Worm (Caenorhabditis elegans): Measurements from ENCODE around the gene M03B6.3.

The M03B6.3 gene

ce11 chrX:13840336-13840735 is 23.8 kb downstream of the M03B6.3 start:
- TF ChIP-seq sox-4 (tag; optimal IDR thresholded peaks at IDR 0.05) (no peak), nhr-237 (tag; optimal IDR thresholded peaks at IDR 0.05) (no peak), efl-3 (GFP tag; optimal IDR thresholded peaks at IDR 0.05) (no peak), ets-5 (GFP tag; IDR thresholded peaks at IDR 0.05) (no peak), tbx-2 (tag; optimal IDR thresholded peaks at IDR 0.05) (no peak), lin-35 (GFP tag; optimal IDR thresholded peaks at IDR 0.05) (no peak), ceh-63 (GFP tag; optimal IDR thresholded peaks at IDR 0.05) (no peak), mef-2 (tag; optimal IDR thresholded peaks at IDR 0.05) (no peak), nhr-20 (tag; optimal IDR thresholded peaks at IDR 0.05) (no peak), unc-98 (GFP tag; IDR thresholded peaks at IDR 0.05) (no peak), unc-130 (tag; optimal IDR thresholded peaks at IDR 0.05) (no peak), mab-9 (GFP tag; IDR thresholded peaks at IDR 0.05) (no peak), tlp-1 (tag; optimal IDR thresholded peaks at IDR 0.05) (no peak), ceh-88 (GFP tag; IDR thresholded peaks at IDR 0.05) (no peak), ztf-11 (tag; optimal IDR thresholded peaks at IDR 0.05) (no peak), nhr-47 (tag; optimal IDR thresholded peaks at IDR 0.05) (no peak), snu-23 (GFP tag; optimal IDR thresholded peaks at IDR 0.05) (no peak)

ce11 chrX:13838019-13838418 is 26.1 kb downstream of the M03B6.3 start:
- TF ChIP-seq nhr-85 (tag) (no peak), fkh-8 (tag; optimal IDR thresholded peaks at IDR 0.05) (peak; percentile 65), unc-98 (GFP tag; IDR thresholded peaks at IDR 0.05) (no peak), nhr-47 (tag; optimal IDR thresholded peaks at IDR 0.05) (no peak), skn-1 (tag; optimal IDR thresholded peaks at IDR 0.05) (no peak), hlh-4 (tag; optimal IDR thresholded peaks at IDR 0.05) (peak; percentile 31), nhr-84 (tag; optimal IDR thresholded peaks at IDR 0.05) (no peak), lin-15B (tag; optimal IDR thresholded peaks at IDR 0.05) (no peak), ceh-8 (GFP tag; optimal IDR thresholded peaks at IDR 0.05) (peak; percentile 5), tlp-1 (tag; optimal IDR thresholded peaks at IDR 0.05) (no peak), grh-1 (GFP tag; IDR thresholded peaks at IDR 0.05) (no peak), F16B12.6 (tag; optimal IDR thresholded peaks at IDR 0.05) (no peak), pax-3 (tag; optimal IDR thresholded peaks at IDR 0.05) (peak; percentile 61), nhr-71 (tag; optimal IDR thresholded peaks at IDR 0.05) (peak; percentile 17), C34B4.2 (tag; optimal IDR thresholded peaks at IDR 0.05) (no peak), dsc-1 (tag; optimal IDR thresholded peaks at IDR 0.05) (peak; percentile 81), alr-1 (tag; optimal IDR thresholded peaks at IDR 0.05; ENCODE audit: borderline replicate concordance) (no peak), ztf-4 (tag; optimal IDR thresholded peaks at IDR 0.05) (no peak), vab-15 (tag; optimal IDR thresholded peaks at IDR 0.05) (no peak), hpl-2 (GFP tag; optimal IDR thresholded peaks at IDR 0.05) (no peak), unc-130 (tag; optimal IDR thresholded peaks at IDR 0.05) (no peak), ceh-88 (GFP tag; IDR thresholded peaks at IDR 0.05) (no peak), ets-5 (GFP tag; IDR thresholded peaks at IDR 0.05) (no peak), lsy-2 (tag; optimal IDR thresholded peaks at IDR 0.05) (no peak)

- TF ChIP-seq nhr-237 (tag; optimal IDR thresholded peaks at IDR 0.05): no peak
- TF ChIP-seq hpl-2 (GFP tag; optimal IDR thresholded peaks at IDR 0.05): no peak
- no peak for TF ChIP-seq lin-39 (tag; optimal IDR thresholded peaks at IDR 0.05)
- no peak for TF ChIP-seq xbp-1 (tag; optimal IDR thresholded peaks at IDR 0.05)
- no peak for TF ChIP-seq Y116A8C.19 (tag; optimal IDR thresholded peaks at IDR 0.05; ENCODE audit: borderline replicate concordance)
- no peak for TF ChIP-seq lir-3 (tag; optimal IDR thresholded peaks at IDR 0.05; ENCODE audit: poor library complexity)
- TF ChIP-seq nhr-47 (tag; optimal IDR thresholded peaks at IDR 0.05): no peak
- TF ChIP-seq nhr-71 (tag; optimal IDR thresholded peaks at IDR 0.05): no peak
- no peak for TF ChIP-seq nhr-20 (tag; optimal IDR thresholded peaks at IDR 0.05)
- TF ChIP-seq elt-3 (tag; optimal IDR thresholded peaks at IDR 0.05): no peak
- TF ChIP-seq fkh-8 (tag; optimal IDR thresholded peaks at IDR 0.05): no peak
- TF ChIP-seq nhr-76 (tag; optimal IDR thresholded peaks at IDR 0.05): no peak
- no peak for TF ChIP-seq nhr-77 (tag; optimal IDR thresholded peaks at IDR 0.05)
- no peak for TF ChIP-seq F16B12.6 (tag; optimal IDR thresholded peaks at IDR 0.05)
- no peak for TF ChIP-seq ceh-88 (GFP tag; IDR thresholded peaks at IDR 0.05)
- TF ChIP-seq zip-4 (GFP tag; optimal IDR thresholded peaks at IDR 0.05): no peak
- no peak for TF ChIP-seq unc-98 (GFP tag; IDR thresholded peaks at IDR 0.05)
- no peak for TF ChIP-seq aly-2 (tag; optimal IDR thresholded peaks at IDR 0.05)
- no peak for TF ChIP-seq mep-1 (tag; optimal IDR thresholded peaks at IDR 0.05)
Measured at ce11 chrX:13834127-13834526, 30.0 kb downstream of the M03B6.3 start, which contains the start of gene F19D8.2. Gene F19D8.2, plus strand, starts transcription at chrX:13834427.
